Worm (Caenorhabditis elegans): ENCODE measurements around the gene C54C6.11.

Gene C54C6.11

DNA sequence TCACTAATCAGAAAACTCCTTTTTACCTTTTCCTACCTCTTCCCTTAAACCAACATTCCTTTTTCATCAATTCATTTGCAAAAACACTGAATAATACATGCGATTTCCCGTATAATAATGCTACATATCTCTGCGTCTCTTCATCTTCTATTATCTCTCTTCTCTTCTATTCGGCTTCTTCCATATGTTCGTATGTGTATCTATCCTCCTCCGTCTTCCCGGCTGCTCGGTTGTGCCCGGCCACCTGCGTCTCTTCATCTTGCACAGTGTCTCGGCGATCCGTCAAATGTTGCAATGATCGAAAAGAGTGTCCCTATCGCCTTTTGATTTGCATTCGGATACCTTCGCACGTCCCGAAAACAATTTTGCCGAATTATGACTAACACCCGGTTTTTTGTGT lies 35.2 kb downstream of the C54C6.11 start:
- TF ChIP-seq unc-62 (GFP tag; optimal IDR thresholded peaks at IDR 0.05), result no peak

- TF ChIP-seq unc-62 (GFP tag; optimal IDR thresholded peaks at IDR 0.05), result no peak
Measured at ce11 chrIII:3588183-3588582, 40.1 kb downstream of the C54C6.11 start.

- TF ChIP-seq unc-62 (GFP tag; optimal IDR thresholded peaks at IDR 0.05), result no peak
Measured at ce11 chrIII:3590365-3590764, 42.2 kb downstream of the C54C6.11 start, which contains the start of gene ptp-1. Gene ptp-1, plus strand, starts transcription at chrIII:3590722.

DNA sequence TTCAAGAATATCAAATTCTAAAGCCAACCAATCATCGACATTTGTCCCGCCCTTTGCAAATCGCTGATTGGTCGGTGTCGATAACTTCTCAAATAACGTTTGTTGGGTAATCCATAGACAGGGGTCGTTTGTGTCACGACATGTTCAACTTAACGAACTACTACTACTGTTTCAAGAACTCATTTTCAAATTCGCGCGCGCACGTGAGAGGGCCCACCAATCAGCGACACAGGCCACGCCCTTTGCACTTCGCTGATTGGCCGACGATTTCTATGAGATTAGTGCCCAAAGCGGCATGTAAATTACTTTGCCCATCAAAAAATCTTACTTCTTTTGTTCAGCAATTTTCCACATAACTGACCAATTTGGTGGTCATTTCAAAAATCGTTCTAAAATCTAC lies 46.6 kb downstream of the C54C6.11 start:
- no peak for TF ChIP-seq unc-62 (GFP tag; optimal IDR thresholded peaks at IDR 0.05)
